Fruit fly (Drosophila melanogaster): ENCODE results near the gene CG11964.

The CG11964 gene

dm6 chr3R:8931777-8932345, 13.0 kb downstream of the CG11964 start, which contains the start of gene pyd (continued):
- TF ChIP-seq CG3838 (GFP tag; optimal IDR thresholded peaks at IDR 0.05) (no peak), CG1792 (GFP tag; optimal IDR thresholded peaks at IDR 0.05) (peak; percentile 64), Spps (tag; optimal IDR thresholded peaks at IDR 0.05) (no peak), Hr78 (GFP tag; optimal IDR thresholded peaks at IDR 0.05) (peak in 1 of 2 experiments; percentile 10), dysf (GFP tag; IDR thresholded peaks at IDR 0.05) (peak; percentile 21; the same call in 1 of the 3 replicates), CG5245 (GFP tag; optimal IDR thresholded peaks at IDR 0.05) (peak; percentile 17), twi (tag; optimal IDR thresholded peaks at IDR 0.05) (peak; percentile 54), CG14710 (tag; optimal IDR thresholded peaks at IDR 0.05) (peak; percentile 74), Mrtf (GFP tag; IDR thresholded peaks at IDR 0.05) (no peak), Dek (tag; optimal IDR thresholded peaks at IDR 0.05) (no peak), CG9876 (GFP tag; optimal IDR thresholded peaks at IDR 0.05) (peak; percentile 59), sd (tag; optimal IDR thresholded peaks at IDR 0.05) (peak; percentile 64), CG18262 (tag; optimal IDR thresholded peaks at IDR 0.05) (peak; percentile 57), so (GFP tag; IDR thresholded peaks at IDR 0.05) (peak; percentile 67; the same call in 2 of the 3 replicates), Vsx1 (GFP tag; optimal IDR thresholded peaks at IDR 0.05) (no peak), CG34422 (GFP tag; IDR thresholded peaks at IDR 0.05) (peak; percentile 68; the same call in 1 of the 3 replicates), ara (GFP tag; IDR thresholded peaks at IDR 0.05) (no peak; the same call in 1 of the 2 replicates), lilli (GFP tag; optimal IDR thresholded peaks at IDR 0.05) (peak; percentile 75), CG3407 (GFP tag; optimal IDR thresholded peaks at IDR 0.05) (peak; percentile 8), nau (GFP tag; optimal IDR thresholded peaks at IDR 0.05) (peak; percentile 43), lola (GFP tag; optimal IDR thresholded peaks at IDR 0.05) (peak in 1 of 3 experiments; percentile 57), sug (tag; optimal IDR thresholded peaks at IDR 0.05) (peak; percentile 75), slou (GFP tag; optimal IDR thresholded peaks at IDR 0.05) (no peak), CG32767 (GFP tag; IDR thresholded peaks at IDR 0.05) (no peak), ap (GFP tag; IDR thresholded peaks at IDR 0.05) (no peak; the same call in 1 of the 2 replicates), CG10431 (GFP tag; optimal IDR thresholded peaks at IDR 0.05) (peak; percentile 52), lmd (GFP tag; IDR thresholded peaks at IDR 0.05) (no peak; the same call in 1 of the 2 replicates), CG18619 (GFP tag; optimal IDR thresholded peaks at IDR 0.05) (peak; percentile 71), CG13894 (tag; optimal IDR thresholded peaks at IDR 0.05) (peak; percentile 61), CG18764 (GFP tag; optimal IDR thresholded peaks at IDR 0.05) (peak; percentile 34), CG14050 (GFP tag; IDR thresholded peaks at IDR 0.05) (0 out of 3 replicates have a peak, but pooled peaks have one; percentile 34), CG31365 (tag; optimal IDR thresholded peaks at IDR 0.05) (peak; percentile 28), CG15073 (GFP tag; optimal IDR thresholded peaks at IDR 0.05) (no peak), CG11085 (GFP tag; IDR thresholded peaks at IDR 0.05) (0 out of 2 replicates have a peak, but pooled peaks have one; percentile 21), Hsf (GFP tag; optimal IDR thresholded peaks at IDR 0.05) (peak; percentile 72), danr (GFP tag; IDR thresholded peaks at IDR 0.05) (peak; percentile 23; the same call in 1 of the 2 replicates), Six4 (GFP tag; optimal IDR thresholded peaks at IDR 0.05) (peak; percentile 35), CG31224 (GFP tag; IDR thresholded peaks at IDR 0.05) (0 out of 2 replicates have a peak, but pooled peaks have one; percentile 41), CG8765 (GFP tag; IDR thresholded peaks at IDR 0.05) (no peak), shn (GFP tag; optimal IDR thresholded peaks at IDR 0.05) (peak; percentile 70), YL-1 (GFP tag; optimal IDR thresholded peaks at IDR 0.05) (peak; percentile 35), stc (GFP tag; IDR thresholded peaks at IDR 0.05) (no peak), ATbp (GFP tag; optimal IDR thresholded peaks at IDR 0.05) (no peak), dati (GFP tag; IDR thresholded peaks at IDR 0.05) (no peak), en (GFP tag; optimal IDR thresholded peaks at IDR 0.05) (peak; percentile 18), Adf1 (GFP tag; IDR thresholded peaks at IDR 0.05) (no peak; the same call in 1 of the 2 replicates), caup (GFP tag; optimal IDR thresholded peaks at IDR 0.05; ENCODE audit: severe bottlenecking) (peak; percentile 61), CG3281 (GFP tag; optimal IDR thresholded peaks at IDR 0.05) (peak; percentile 59), Blimp-1 (GFP tag; optimal IDR thresholded peaks at IDR 0.05) (peak; percentile 48)

Measured in whole organism, embryonic.